Worm (Caenorhabditis elegans) whole organism, L1 larva: Measurements from ENCODE around the gene mogs-1.

Experiments used
- C04F5.9 ChIP-seq: sonication (generic microtip); optimal IDR thresholded peaks from 2 replicates; lab custom pipeline; 2016; ENCODE audit warnings: missing genetic modification characterization, missing compliant biosample characterization
- aha-1 ChIP-seq: fragments of 150-350 bp; optimal IDR thresholded peaks from 2 replicates; lab custom pipeline; 2014; ENCODE audit warnings: missing biosample characterization, missing genetic modification characterization
- blmp-1 ChIP-seq: fragments of 150-350 bp; optimal IDR thresholded peaks from 2 replicates; lab custom pipeline; 2014; ENCODE audit warnings: missing biosample characterization, missing genetic modification characterization
- ceh-8 ChIP-seq: fragments of 200-800 bp; sonication (Bioruptor generic); optimal IDR thresholded peaks from 2 replicates; lab custom pipeline; 2018; ENCODE audit warnings: mild to moderate bottlenecking, missing genetic modification characterization, moderate library complexity, missing compliant biosample characterization
- ceh-82 ChIP-seq, 3 experiments: fragments of 150-350 bp in 1 of 3; sonication (generic microtip) in 2 of 3; optimal IDR thresholded peaks; 2 replicates each; lab custom pipeline; 2014 to 2017; ENCODE audit warnings: missing biosample characterization in 3 of 3, missing genetic modification characterization in 3 of 3
- dpl-1 ChIP-seq, 3 experiments: fragments of 150-350 bp in 2 of 3; sonication (generic microtip) in 1 of 3; optimal IDR thresholded peaks; 2 replicates each; lab custom pipeline; 2014 to 2017; ENCODE audit warnings: missing biosample characterization in 3 of 3, missing genetic modification characterization in 3 of 3, missing genetic modification reagents in 3 of 3
- dsc-1 ChIP-seq: sonication (generic microtip); optimal IDR thresholded peaks from 2 replicates; lab custom pipeline; 2016; ENCODE audit warnings: mild to moderate bottlenecking, missing genetic modification characterization, missing compliant biosample characterization
- efl-1 ChIP-seq, 4 experiments: fragments of 150-350 bp; optimal IDR thresholded peaks in 3 of 4; peaks in 1 of 4; 1 replicate in 1 of 4; 2 replicates in 3 of 4; lab custom pipeline; 2014; ENCODE audit warnings: missing biosample characterization in 2 of 4, missing genetic modification characterization in 2 of 4, missing genetic modification reagents in 2 of 4
- egl-27 ChIP-seq, 2 experiments: fragments of 150-350 bp in 1 of 2; sonication (generic microtip); optimal IDR thresholded peaks; 3 replicates each; lab custom pipeline; 2017 to 2018; ENCODE audit warnings: missing biosample characterization in 2 of 2, missing genetic modification characterization in 2 of 2, missing genetic modification reagents in 2 of 2
- elt-2 ChIP-seq: sonication (generic microtip); optimal IDR thresholded peaks from 2 replicates; lab custom pipeline; 2016; ENCODE audit warnings: missing genetic modification characterization, mild to moderate bottlenecking, inconsistent platforms, missing compliant biosample characterization, missing genetic modification reagents
- elt-3 ChIP-seq, 6 experiments: fragments of 150-350 bp in 1 of 6; sonication (generic microtip); optimal IDR thresholded peaks; 2 replicates each; lab custom pipeline; 2017 to 2018; ENCODE audit warnings: missing biosample characterization in 6 of 6, missing genetic modification characterization in 6 of 6, inconsistent platforms in 1 of 6
- ets-5 ChIP-seq: fragments of 200-800 bp; sonication (Bioruptor generic); IDR thresholded peaks from 2 replicates; pipeline ENCODE4 v1.3.6; 2022; ENCODE audit warnings: missing genetic modification characterization, missing compliant biosample characterization
- fkh-10 ChIP-seq: sonication (generic microtip); optimal IDR thresholded peaks from 2 replicates; lab custom pipeline; 2017; ENCODE audit warnings: missing biosample characterization, missing genetic modification reagents, missing genetic modification characterization
- fkh-4 ChIP-seq: sonication (generic microtip); optimal IDR thresholded peaks from 2 replicates; lab custom pipeline; 2016; ENCODE audit warnings: missing compliant biosample characterization, missing genetic modification characterization, borderline replicate concordance
- fkh-8 ChIP-seq: sonication (generic microtip); optimal IDR thresholded peaks from 2 replicates; lab custom pipeline; 2016; ENCODE audit warnings: mild to moderate bottlenecking, missing genetic modification characterization, missing compliant biosample characterization
- hlh-4 ChIP-seq: sonication (generic microtip); optimal IDR thresholded peaks from 2 replicates; lab custom pipeline; 2016; ENCODE audit warnings: mild to moderate bottlenecking, missing genetic modification characterization, missing compliant biosample characterization
- isw-1 ChIP-seq: fragments of 200-800 bp; sonication (Bioruptor generic); IDR thresholded peaks from 2 replicates; pipeline ENCODE4 v1.3.6; 2022; ENCODE audit warnings: missing genetic modification characterization, missing compliant biosample characterization
- lin-14 ChIP-seq: fragments of 200-800 bp; sonication (Bioruptor generic); optimal IDR thresholded peaks from 2 replicates; lab custom pipeline; 2018; ENCODE audit warnings: mild to moderate bottlenecking, missing genetic modification characterization, moderate library complexity, missing compliant biosample characterization
- lin-35 ChIP-seq, 2 experiments: fragments of 150-350 bp; optimal IDR thresholded peaks; 2 replicates each; lab custom pipeline; 2014; ENCODE audit warnings: missing biosample characterization in 2 of 2, missing genetic modification characterization in 2 of 2, missing genetic modification reagents in 2 of 2
- lir-3 ChIP-seq: sonication (generic microtip); optimal IDR thresholded peaks from 2 replicates; lab custom pipeline; 2016; ENCODE audit warnings: mild to moderate bottlenecking, missing genetic modification characterization, moderate library complexity, missing compliant biosample characterization; ENCODE audit not compliant: poor library complexity
- lsy-2 ChIP-seq, 2 experiments: fragments of 150-350 bp; optimal IDR thresholded peaks; 2 replicates each; lab custom pipeline; 2014; ENCODE audit warnings: missing biosample characterization in 2 of 2, missing genetic modification characterization in 2 of 2
- mdl-1 ChIP-seq, 2 experiments: fragments of 150-350 bp; optimal IDR thresholded peaks; 2 replicates each; lab custom pipeline; 2014 to 2017; ENCODE audit warnings: missing biosample characterization in 2 of 2, missing genetic modification characterization in 2 of 2, inconsistent platforms in 1 of 2
- mep-1 ChIP-seq: fragments of 150-350 bp; optimal IDR thresholded peaks from 2 replicates; lab custom pipeline; 2014; ENCODE audit warnings: missing biosample characterization, missing genetic modification characterization
- nhr-11 ChIP-seq: fragments of 150-350 bp; optimal IDR thresholded peaks from 2 replicates; lab custom pipeline; 2014; ENCODE audit warnings: missing biosample characterization, missing genetic modification characterization
- nhr-19 ChIP-seq: fragments of 200-800 bp; sonication (Bioruptor generic); conservative IDR thresholded peaks from 2 replicates; pipeline ENCODE4 v1.3.6; 2022; ENCODE audit warnings: missing genetic modification characterization, missing compliant biosample characterization
- nhr-20 ChIP-seq: sonication (generic microtip); optimal IDR thresholded peaks from 2 replicates; lab custom pipeline; 2016; ENCODE audit warnings: mild to moderate bottlenecking, missing genetic modification characterization, missing compliant biosample characterization
- nhr-237 ChIP-seq: fragments of 150-350 bp; optimal IDR thresholded peaks from 2 replicates; lab custom pipeline; 2014; ENCODE audit warnings: missing biosample characterization, missing genetic modification characterization
- nhr-28 ChIP-seq: fragments of 150-350 bp; optimal IDR thresholded peaks from 2 replicates; lab custom pipeline; 2014; ENCODE audit warnings: missing biosample characterization, missing genetic modification characterization
- nhr-71 ChIP-seq: sonication (generic microtip); optimal IDR thresholded peaks from 2 replicates; lab custom pipeline; 2016; ENCODE audit warnings: mild to moderate bottlenecking, missing genetic modification characterization, moderate library complexity, missing compliant biosample characterization
- nhr-76 ChIP-seq: sonication (generic microtip); optimal IDR thresholded peaks from 2 replicates; lab custom pipeline; 2017; ENCODE audit warnings: missing biosample characterization, missing genetic modification characterization
- nhr-77 ChIP-seq: fragments of 150-350 bp; optimal IDR thresholded peaks from 2 replicates; lab custom pipeline; 2014; ENCODE audit warnings: missing biosample characterization, missing genetic modification characterization
- nhr-85 ChIP-seq: sonication (generic microtip); peaks from one replicate; lab custom pipeline; 2016; ENCODE audit warnings: missing genetic modification characterization, inconsistent platforms, missing compliant biosample characterization
- pag-3 ChIP-seq: sonication (generic microtip); optimal IDR thresholded peaks from 2 replicates; lab custom pipeline; 2017; ENCODE audit warnings: missing genetic modification characterization, mild to moderate bottlenecking, missing compliant biosample characterization, antibody characterized with exemption, borderline replicate concordance; ENCODE audit not compliant: insufficient read depth
- pax-3 ChIP-seq: fragments of 200-800 bp; sonication (Bioruptor generic); optimal IDR thresholded peaks from 2 replicates; lab custom pipeline; 2018; ENCODE audit warnings: mild to moderate bottlenecking, missing genetic modification characterization, moderate library complexity, missing compliant biosample characterization
- pqm-1 ChIP-seq: sonication (generic microtip); optimal IDR thresholded peaks from 3 replicates; lab custom pipeline; 2017; ENCODE audit warnings: missing biosample characterization, missing genetic modification characterization
- rnt-1 ChIP-seq: sonication (generic microtip); optimal IDR thresholded peaks from 2 replicates; lab custom pipeline; 2016; ENCODE audit warnings: mild to moderate bottlenecking, missing genetic modification characterization, moderate library complexity, missing compliant biosample characterization
- snu-23 ChIP-seq: sonication (generic microtip); optimal IDR thresholded peaks from 2 replicates; lab custom pipeline; 2016; ENCODE audit warnings: missing genetic modification characterization, missing compliant biosample characterization
- swsn-7 ChIP-seq: sonication (generic microtip); optimal IDR thresholded peaks from 2 replicates; lab custom pipeline; 2016; ENCODE audit warnings: missing genetic modification characterization, missing compliant biosample characterization
- tbx-2 ChIP-seq: sonication (generic microtip); optimal IDR thresholded peaks from 2 replicates; lab custom pipeline; 2016; ENCODE audit warnings: missing genetic modification characterization, missing compliant biosample characterization
- unc-130 ChIP-seq: fragments of 150-350 bp; optimal IDR thresholded peaks from 2 replicates; lab custom pipeline; 2017; ENCODE audit warnings: missing biosample characterization, missing genetic modification characterization, inconsistent platforms
- unc-62 ChIP-seq: fragments of 150-350 bp; optimal IDR thresholded peaks from 2 replicates; lab custom pipeline; 2014; ENCODE audit warnings: missing biosample characterization, missing genetic modification reagents, missing genetic modification characterization
- unc-86 ChIP-seq: sonication (generic microtip); optimal IDR thresholded peaks from 2 replicates; lab custom pipeline; 2016; ENCODE audit warnings: missing genetic modification characterization, missing compliant biosample characterization
- vab-15 ChIP-seq: sonication (generic microtip); optimal IDR thresholded peaks from 2 replicates; lab custom pipeline; 2017; ENCODE audit warnings: missing genotype, mild to moderate bottlenecking, missing genetic modification characterization, missing compliant biosample characterization
- xbp-1 ChIP-seq: sonication (generic microtip); optimal IDR thresholded peaks from 2 replicates; lab custom pipeline; 2016; ENCODE audit warnings: missing genetic modification characterization, missing compliant biosample characterization
- zag-1 ChIP-seq: fragments of 150-350 bp; optimal IDR thresholded peaks from 2 replicates; lab custom pipeline; 2014; ENCODE audit warnings: missing biosample characterization, missing genetic modification characterization
- ztf-4 ChIP-seq: fragments of 150-350 bp; optimal IDR thresholded peaks from 2 replicates; lab custom pipeline; 2014; ENCODE audit warnings: missing biosample characterization, missing genetic modification characterization

mogs-1 gene

ce11 chrIV:11021512-11022268 is at the start of gene mogs-1:
Gene mogs-1, minus strand, starts transcription at chrIV:11021928.
- TF ChIP-seq mdl-1 (tag; optimal IDR thresholded peaks at IDR 0.05; lab: Kevin White, UChicago): peak in 1 of 2 experiments; percentile 56
- peak in 1 of 6 experiments; percentile 72 for TF ChIP-seq elt-3 (tag; optimal IDR thresholded peaks at IDR 0.05; lab: Kevin White, UChicago)
- TF ChIP-seq nhr-85 (tag; lab: Kevin White, UChicago): peak; percentile 87
- TF ChIP-seq zag-1 (tag; lab: Kevin White, UChicago): no peak
- peak in 1 of 2 experiments; percentile 39 for TF ChIP-seq lin-35 (GFP tag; optimal IDR thresholded peaks at IDR 0.05; lab: Kevin White, UChicago)
- TF ChIP-seq mep-1 (tag; lab: Kevin White, UChicago): peak; percentile 50
- no peak for TF ChIP-seq nhr-76 (tag; lab: Kevin White, UChicago)
- no peak for TF ChIP-seq xbp-1
- TF ChIP-seq nhr-19 (GFP tag; lab: Robert Waterston, UW): 0 out of 2 replicates have a peak, but pooled peaks have one; percentile 26
- no peak for TF ChIP-seq unc-86
- TF ChIP-seq efl-1 (optimal IDR thresholded peaks at IDR 0.05; lab: Kevin White, UChicago): no peak
- peak in 1 of 2 experiments; percentile 60 for TF ChIP-seq efl-1 (GFP tag; optimal IDR thresholded peaks at IDR 0.05 in 1 of 2; lab: Kevin White, UChicago)
- TF ChIP-seq dsc-1 (tag; lab: Kevin White, UChicago): no peak
- TF ChIP-seq nhr-77 (tag; lab: Kevin White, UChicago): no peak
- TF ChIP-seq ceh-8 (GFP tag; lab: Kevin White, UChicago): no peak
- TF ChIP-seq unc-62: no peak
- TF ChIP-seq dpl-1 (GFP tag; optimal IDR thresholded peaks at IDR 0.05; lab: Kevin White, UChicago): no peak
- no peak for TF ChIP-seq rnt-1 (tag; lab: Kevin White, UChicago)
- peak; percentile 60 for TF ChIP-seq ztf-4
- TF ChIP-seq nhr-71 (tag; lab: Kevin White, UChicago): peak; percentile 51
- TF ChIP-seq unc-130 (tag; lab: Kevin White, UChicago): peak; percentile 1
- TF ChIP-seq lsy-2 (tag; optimal IDR thresholded peaks at IDR 0.05; lab: Kevin White, UChicago): no peak
- TF ChIP-seq nhr-20 (tag; lab: Kevin White, UChicago): peak; percentile 62
- peak; percentile 73 for TF ChIP-seq blmp-1 (tag; lab: Kevin White, UChicago)
- peak; percentile 38 for TF ChIP-seq snu-23 (GFP tag; lab: Kevin White, UChicago)
- TF ChIP-seq lin-14 (GFP tag; lab: Kevin White, UChicago): peak; percentile 65
- no peak for TF ChIP-seq C04F5.9 (tag; lab: Kevin White, UChicago)
- peak; percentile 11 for TF ChIP-seq tbx-2 (tag; lab: Kevin White, UChicago)

ce11 chrIV:11070895-11071294 is 49.2 kb upstream of the mogs-1 start:
- TF ChIP-seq rnt-1 (tag; lab: Kevin White, UChicago) (peak; percentile 71), nhr-237 (tag; lab: Kevin White, UChicago) (peak; percentile 68), lir-3 (tag; lab: Kevin White, UChicago) (peak; percentile 57)
- TF ChIP-seq, all 84 proteins: peak for 3; not testable (repeated sequence) for 81

- TF ChIP-seq vab-15 (tag; lab: Kevin White, UChicago) (no peak), ets-5 (no peak), dsc-1 (tag; lab: Kevin White, UChicago) (no peak), pag-3 (tag; lab: Kevin White, UChicago) (no peak), ceh-82 (tag; optimal IDR thresholded peaks at IDR 0.05; lab: Kevin White, UChicago) (no peak), hlh-4 (tag; lab: Kevin White, UChicago) (no peak), rnt-1 (tag; lab: Kevin White, UChicago) (peak; percentile 82), pqm-1 (tag; lab: Kevin White, UChicago) (no peak), isw-1 (GFP tag; lab: Robert Waterston, UW) (no peak), nhr-76 (tag; lab: Kevin White, UChicago) (no peak), nhr-11 (tag; lab: Kevin White, UChicago) (peak; percentile 83), tbx-2 (tag; lab: Kevin White, UChicago) (peak; percentile 57), pax-3 (tag; lab: Kevin White, UChicago) (no peak), elt-2 (tag; lab: Kevin White, UChicago) (no peak), egl-27 (tag; optimal IDR thresholded peaks at IDR 0.05; lab: Kevin White, UChicago) (no peak), nhr-28 (no peak), fkh-4 (no peak), fkh-8 (tag; lab: Kevin White, UChicago) (no peak), aha-1 (tag; lab: Kevin White, UChicago) (no peak), swsn-7 (tag; lab: Kevin White, UChicago) (peak; percentile 51), snu-23 (GFP tag; lab: Kevin White, UChicago) (peak; percentile 64), C04F5.9 (tag; lab: Kevin White, UChicago) (peak; percentile 18), fkh-10 (GFP tag; lab: Kevin White, UChicago) (no peak)
Measured at ce11 chrIV:11068314-11068713, 46.6 kb upstream of the mogs-1 start.
